Worm (Caenorhabditis elegans) whole organism, L4 larva: ENCODE results near the gene F20D6.9.

Source experiments
- D1046.2 ChIP-seq: fragments of 200-800 bp; sonication (Bioruptor generic); IDR thresholded peaks from 2 replicates; pipeline ENCODE4 v1.3.6; 2022; ENCODE audit warnings: missing genetic modification characterization, missing compliant biosample characterization
- lin-15B ChIP-seq: fragments of 150-350 bp; sonication (generic microtip); optimal IDR thresholded peaks from 3 replicates; lab custom pipeline; 2014; ENCODE audit warnings: missing biosample characterization, missing genetic modification characterization
- madf-9 ChIP-seq: fragments of 200-800 bp; sonication (Bioruptor generic); conservative IDR thresholded peaks from 2 replicates; pipeline ENCODE4 v1.3.6; 2022; ENCODE audit warnings: missing genetic modification reagents, missing genetic modification characterization, missing compliant biosample characterization
- nhr-77 ChIP-seq: fragments of 150-350 bp; optimal IDR thresholded peaks from 2 replicates; lab custom pipeline; 2014; ENCODE audit warnings: missing biosample characterization, missing genetic modification characterization
- snpc-4 ChIP-seq: fragments of 150-350 bp; optimal IDR thresholded peaks from 2 replicates; lab custom pipeline; 2014; ENCODE audit warnings: missing biosample characterization, missing genetic modification characterization
- vab-7 ChIP-seq: fragments of 200-800 bp; sonication (Bioruptor generic); IDR thresholded peaks from 2 replicates; pipeline ENCODE4 v1.3.6; 2022; ENCODE audit warnings: missing genetic modification reagents, missing genetic modification characterization, missing compliant biosample characterization
- zag-1 ChIP-seq: fragments of 150-350 bp; optimal IDR thresholded peaks from 2 replicates; lab custom pipeline; 2014; ENCODE audit warnings: missing biosample characterization, missing genetic modification characterization
- zip-2 ChIP-seq: fragments of 150-350 bp; optimal IDR thresholded peaks from 2 replicates; lab custom pipeline; 2014; ENCODE audit warnings: missing biosample characterization, missing genetic modification characterization
- ztf-7 ChIP-seq: fragments of 150-350 bp; optimal IDR thresholded peaks from 2 replicates; lab custom pipeline; 2014; ENCODE audit warnings: missing biosample characterization, missing genetic modification characterization

ce11 chrV:8190016-8190415 lies 12.8 kb upstream of the F20D6.9 start, which contains the start of gene F20D6.12:
- no peak for TF ChIP-seq D1046.2 (GFP tag; lab: Robert Waterston, UW)
- TF ChIP-seq lin-15B (tag; lab: Kevin White, UChicago) = no peak
- no peak for TF ChIP-seq zip-2
- no peak for TF ChIP-seq nhr-77 (tag; lab: Kevin White, UChicago)
- no peak for TF ChIP-seq snpc-4 (tag; lab: Kevin White, UChicago)
- no peak for TF ChIP-seq ztf-7 (tag; lab: Kevin White, UChicago)
- TF ChIP-seq vab-7 = no peak
- no peak for TF ChIP-seq madf-9 (GFP tag; lab: Robert Waterston, UW)
- TF ChIP-seq zag-1 (tag; lab: Kevin White, UChicago) = no peak
